Fruit fly (Drosophila melanogaster) whole organism, prepupa: ENCODE results near the gene chp.

Experiments used
- Blimp-1 ChIP-seq: fragments of 200-800 bp; sonication (Bioruptor generic); optimal IDR thresholded peaks from 3 replicates; lab custom pipeline; 2017; ENCODE audit warnings: missing biosample characterization, missing genetic modification characterization, mild to moderate bottlenecking, moderate library complexity, missing genetic modification reagents
- CG10669 ChIP-seq: fragments of 200-800 bp; sonication (Bioruptor generic); optimal IDR thresholded peaks from 3 replicates; lab custom pipeline; 2018; ENCODE audit warnings: missing biosample characterization, mild to moderate bottlenecking, missing genetic modification characterization, moderate library complexity
- CG11762 ChIP-seq: fragments of 200-800 bp; sonication (Bioruptor generic); optimal IDR thresholded peaks from 3 replicates; lab custom pipeline; 2016; ENCODE audit warnings: missing biosample characterization, missing genetic modification characterization; ENCODE audit not compliant: insufficient read depth
- CG11902 ChIP-seq: fragments of 200-800 bp; sonication (Bioruptor generic); optimal IDR thresholded peaks from 3 replicates; lab custom pipeline; 2016; ENCODE audit warnings: missing biosample characterization, missing genetic modification characterization
- CG1621 ChIP-seq: fragments of 200-800 bp; sonication (Bioruptor generic); optimal IDR thresholded peaks from 3 replicates; lab custom pipeline; 2018; ENCODE audit warnings: missing biosample characterization, mild to moderate bottlenecking, missing genetic modification characterization
- CG16779 ChIP-seq: fragments of 200-800 bp; sonication (Bioruptor generic); optimal IDR thresholded peaks from 3 replicates; lab custom pipeline; 2017; ENCODE audit warnings: missing biosample characterization, mild to moderate bottlenecking, missing genetic modification characterization
- CG3032 ChIP-seq: fragments of 200-800 bp; optimal IDR thresholded peaks from 2 replicates; lab custom pipeline; 2019; ENCODE audit warnings: missing biosample characterization, mild to moderate bottlenecking, missing genetic modification characterization, moderate library complexity
- CG32006 ChIP-seq: fragments of 200-800 bp; sonication (Bioruptor generic); optimal IDR thresholded peaks from 3 replicates; lab custom pipeline; 2017; ENCODE audit warnings: missing biosample characterization, mild to moderate bottlenecking, missing genetic modification characterization
- CG4318 ChIP-seq: fragments of 200-800 bp; sonication (Bioruptor generic); optimal IDR thresholded peaks from 3 replicates; lab custom pipeline; 2017; ENCODE audit warnings: missing biosample characterization, mild to moderate bottlenecking, missing genetic modification characterization
- CG6163 ChIP-seq: fragments of 200-800 bp; sonication (Bioruptor generic); IDR thresholded peaks from 3 replicates; pipeline ENCODE4 v1.3.6; 2022; ENCODE audit warnings: missing biosample characterization, missing genetic modification characterization
- CG6276 ChIP-seq: fragments of 200-800 bp; sonication (Bioruptor generic); optimal IDR thresholded peaks from 2 replicates; lab custom pipeline; 2017; ENCODE audit warnings: missing biosample characterization, mild to moderate bottlenecking, missing genetic modification characterization
- CG8632 ChIP-seq: fragments of 200-800 bp; sonication (Bioruptor generic); optimal IDR thresholded peaks from 3 replicates; lab custom pipeline; 2016; ENCODE audit warnings: missing biosample characterization, missing genetic modification characterization
- Eip78C ChIP-seq: fragments of 200-800 bp; sonication (Bioruptor generic); peaks from one replicate; lab custom pipeline; 2016; ENCODE audit warnings: missing biosample characterization, missing genetic modification characterization
- Gug ChIP-seq: fragments of 200-800 bp; sonication (Bioruptor generic); IDR thresholded peaks from 2 replicates; pipeline ENCODE4 v1.3.6; 2022; ENCODE audit warnings: missing biosample characterization, missing genetic modification characterization
- Hr39 ChIP-seq: fragments of 200-800 bp; sonication (Bioruptor generic); optimal IDR thresholded peaks from 2 replicates; lab custom pipeline; 2016; ENCODE audit warnings: missing biosample characterization, missing genetic modification characterization
- Hr4 ChIP-seq: fragments of 200-800 bp; sonication (Bioruptor generic); optimal IDR thresholded peaks from 3 replicates; lab custom pipeline; 2016; ENCODE audit warnings: missing biosample characterization, missing genetic modification characterization
- Sox14 ChIP-seq: fragments of 200-800 bp; sonication (Bioruptor generic); optimal IDR thresholded peaks from 3 replicates; lab custom pipeline; 2016; ENCODE audit warnings: missing biosample characterization, missing genetic modification characterization
- Sox15 ChIP-seq: fragments of 200-800 bp; sonication (Bioruptor generic); optimal IDR thresholded peaks from 3 replicates; lab custom pipeline; 2016; ENCODE audit warnings: missing biosample characterization, missing genetic modification characterization
- eg ChIP-seq: fragments of 200-800 bp; sonication (Bioruptor generic); IDR thresholded peaks from 3 replicates; pipeline ENCODE4 v1.3.6; 2022; ENCODE audit warnings: missing biosample characterization, missing genetic modification characterization
- esn ChIP-seq: fragments of 200-800 bp; sonication (Bioruptor generic); optimal IDR thresholded peaks from 2 replicates; lab custom pipeline; 2016; ENCODE audit warnings: missing biosample characterization, mild to moderate bottlenecking, missing genetic modification characterization, moderate library complexity
- fkh ChIP-seq: fragments of 200-800 bp; sonication (Bioruptor generic); optimal IDR thresholded peaks from 3 replicates; lab custom pipeline; 2017; ENCODE audit warnings: missing biosample characterization, mild to moderate bottlenecking, missing genetic modification characterization, moderate library complexity
- net ChIP-seq: fragments of 200-800 bp; sonication (Bioruptor generic); optimal IDR thresholded peaks from 3 replicates; lab custom pipeline; 2016; ENCODE audit warnings: missing biosample characterization, missing genetic modification characterization
- pdm3 ChIP-seq: fragments of 200-800 bp; sonication (Bioruptor generic); optimal IDR thresholded peaks from 3 replicates; lab custom pipeline; 2016; ENCODE audit warnings: missing biosample characterization, missing genetic modification characterization
- spab ChIP-seq: fragments of 200-800 bp; sonication (Bioruptor generic); optimal IDR thresholded peaks from 2 replicates; lab custom pipeline; 2017; ENCODE audit warnings: missing biosample characterization, mild to moderate bottlenecking, missing genetic modification characterization, missing genetic modification reagents
- ss ChIP-seq, 2 experiments: fragments of 200-800 bp; sonication (Bioruptor generic); optimal IDR thresholded peaks; 2 replicates in 1 of 2; 3 replicates in 1 of 2; lab custom pipeline; 2017 to 2018; ENCODE audit warnings: mild to moderate bottlenecking in 2 of 2, missing biosample characterization in 2 of 2, missing genetic modification characterization in 2 of 2, moderate library complexity in 1 of 2
- svp ChIP-seq: fragments of 200-800 bp; sonication (Bioruptor generic); peaks from one replicate; lab custom pipeline; 2016; ENCODE audit warnings: missing biosample characterization, missing genetic modification characterization

chp gene

dm6 chr3R:31168968-31169367, 41.6 kb downstream of the chp start, which contains the start of gene stops:
TSS of gene stops (minus strand) at chr3R:31169106.
- TF ChIP-seq pdm3 (GFP tag; lab: Kevin White, UChicago) (no peak), CG10669 (GFP tag; lab: Kevin White, UChicago) (no peak), net (GFP tag; lab: Kevin White, UChicago) (no peak), Sox15 (GFP tag; lab: Kevin White, UChicago) (no peak), CG6276 (GFP tag; lab: Kevin White, UChicago) (peak; percentile 16), eg (GFP tag; lab: Robert Waterston, UW) (peak; percentile 68; the same call in 2 of the 3 replicates), CG11762 (GFP tag; lab: Kevin White, UChicago) (no peak), CG32006 (GFP tag; lab: Kevin White, UChicago) (peak; percentile 5), svp (GFP tag; lab: Kevin White, UChicago) (peak; percentile 42), Gug (no peak), fkh (GFP tag; lab: Kevin White, UChicago) (peak; percentile 78), CG6163 (GFP tag; lab: Robert Waterston, UW) (0 out of 3 replicates have a peak, but pooled peaks have one; percentile 18), Hr4 (no peak)

dm6 chr3R:31168429-31168828, 42.1 kb downstream of the chp start:
- TF ChIP-seq net (GFP tag; lab: Kevin White, UChicago) (no peak), ss (GFP tag; optimal IDR thresholded peaks at IDR 0.05; lab: Kevin White, UChicago) (no peak), esn (GFP tag; lab: Kevin White, UChicago) (no peak), Hr39 (no peak), CG1621 (tag; lab: Kevin White, UChicago) (no peak), eg (GFP tag; lab: Robert Waterston, UW) (no peak), CG3032 (no peak), CG6163 (GFP tag; lab: Robert Waterston, UW) (no peak), CG11902 (GFP tag; lab: Kevin White, UChicago) (no peak), Blimp-1 (GFP tag; lab: Kevin White, UChicago) (no peak), CG4318 (GFP tag; lab: Kevin White, UChicago) (no peak), Eip78C (GFP tag; lab: Kevin White, UChicago) (no peak), CG16779 (tag; lab: Kevin White, UChicago) (no peak), Sox14 (GFP tag; lab: Kevin White, UChicago) (no peak), spab (GFP tag; lab: Kevin White, UChicago) (no peak), CG8632 (GFP tag; lab: Kevin White, UChicago) (no peak)
- TF ChIP-seq, all 60 proteins: peak for 0
